Worm (Caenorhabditis elegans): ENCODE results near the gene rps-9.

- no peak for TF ChIP-seq mab-5 (tag; optimal IDR thresholded peaks at IDR 0.05)
- no peak for TF ChIP-seq snpc-4 (tag; optimal IDR thresholded peaks at IDR 0.05)
- TF ChIP-seq nhr-237 (tag; optimal IDR thresholded peaks at IDR 0.05), result no peak
- TF ChIP-seq nhr-129 (tag; optimal IDR thresholded peaks at IDR 0.05), result no peak
- TF ChIP-seq skn-1 (tag; optimal IDR thresholded peaks at IDR 0.05), result no peak
Measured at ce11 chrII:11129517-11129916, 3.4 kb upstream of the rps-9 start, which contains the start of gene F40F8.12.

Measured in whole organism, L2 larva.